Fruit fly (Drosophila melanogaster): Measurements from ENCODE around the gene RasGAP1.

The RasGAP1 gene

dm6 chr3L:9856430-9857218 is 1.5 kb upstream of the RasGAP1 start (continued):
- TF ChIP-seq Spps (tag; optimal IDR thresholded peaks at IDR 0.05) (peak; percentile 92), crol (GFP tag; IDR thresholded peaks at IDR 0.05) (no peak), run (tag; optimal IDR thresholded peaks at IDR 0.05) (peak; percentile 60), zf30C (GFP tag; optimal IDR thresholded peaks at IDR 0.05) (peak; percentile 95), sqz (GFP tag; optimal IDR thresholded peaks at IDR 0.05) (peak; percentile 74), CG7556 (GFP tag; optimal IDR thresholded peaks at IDR 0.05) (peak; percentile 17)

dm6 chr3L:9855784-9856426 is 820 bp upstream of the RasGAP1 start:
- peak; percentile 93 for TF ChIP-seq Bteb2 (GFP tag; optimal IDR thresholded peaks at IDR 0.05)
- no peak for TF ChIP-seq CG2129 (GFP tag; IDR thresholded peaks at IDR 0.05; ENCODE audit: partially characterized antibody)
- no peak for TF ChIP-seq hth (optimal IDR thresholded peaks at IDR 0.05)
- peak; percentile 47; the same call in 1 of the 2 replicates for TF ChIP-seq Poxn (GFP tag; IDR thresholded peaks at IDR 0.05)
- TF ChIP-seq CG3065 (GFP tag; optimal IDR thresholded peaks at IDR 0.05) = peak; percentile 92
- TF ChIP-seq mam (GFP tag; optimal IDR thresholded peaks at IDR 0.05) = peak; percentile 94
- peak; percentile 96 for TF ChIP-seq aop (GFP tag; IDR thresholded peaks at IDR 0.05)
- TF ChIP-seq Dref (GFP tag; IDR thresholded peaks at IDR 0.05) = no peak
- peak; percentile 90 for TF ChIP-seq CG12659 (GFP tag; optimal IDR thresholded peaks at IDR 0.05)
- TF ChIP-seq ranshi (GFP tag; IDR thresholded peaks at IDR 0.05) = peak; percentile 93
- TF ChIP-seq CG15601 (tag; optimal IDR thresholded peaks at IDR 0.05) = peak; percentile 96
- TF ChIP-seq Atf6 (GFP tag; IDR thresholded peaks at IDR 0.05) = peak; percentile 92
- TF ChIP-seq ara (GFP tag; IDR thresholded peaks at IDR 0.05) = peak; percentile 99
- peak; percentile 99 for TF ChIP-seq dmrt11E (tag; optimal IDR thresholded peaks at IDR 0.05)
- TF ChIP-seq Pdp1 (GFP tag; optimal IDR thresholded peaks at IDR 0.05) = peak; percentile 95 to 97
- TF ChIP-seq rib (GFP tag; IDR thresholded peaks at IDR 0.05) = peak; percentile 44
- TF ChIP-seq salm (tag; optimal IDR thresholded peaks at IDR 0.05) = peak; percentile 95
- peak; percentile 90 for TF ChIP-seq CG4707 (GFP tag; optimal IDR thresholded peaks at IDR 0.05)
- no peak for TF ChIP-seq CG42726 (GFP tag; IDR thresholded peaks at IDR 0.05; ENCODE audit: partially characterized antibody)
- peak; percentile 79 for TF ChIP-seq CG4617 (GFP tag; optimal IDR thresholded peaks at IDR 0.05; ENCODE audit: borderline replicate concordance)
- no peak for TF ChIP-seq Scr (GFP tag; IDR thresholded peaks at IDR 0.05; ENCODE audit: partially characterized antibody)
- peak; percentile 77 for TF ChIP-seq grn (GFP tag; optimal IDR thresholded peaks at IDR 0.05)
- peak; percentile 92 for TF ChIP-seq CG13296 (GFP tag; optimal IDR thresholded peaks at IDR 0.05)
- peak; percentile 88 for TF ChIP-seq cg (GFP tag; optimal IDR thresholded peaks at IDR 0.05)
- TF ChIP-seq Hsf (GFP tag; optimal IDR thresholded peaks at IDR 0.05) = peak; percentile 97
- peak; percentile 99 for TF ChIP-seq ci (GFP tag; IDR thresholded peaks at IDR 0.05)
- peak; percentile 81 for TF ChIP-seq Dbx (GFP tag; IDR thresholded peaks at IDR 0.05)
- TF ChIP-seq CG5953 (GFP tag; IDR thresholded peaks at IDR 0.05) = peak; percentile 97
- peak; percentile 96 for TF ChIP-seq HLH54F (GFP tag; optimal IDR thresholded peaks at IDR 0.05)
- TF ChIP-seq kah (GFP tag; optimal IDR thresholded peaks at IDR 0.05) = peak; percentile 91
- peak; percentile 84 for TF ChIP-seq Myb (GFP tag; optimal IDR thresholded peaks at IDR 0.05)
- peak; percentile 87 for TF ChIP-seq wek (GFP tag; optimal IDR thresholded peaks at IDR 0.05)
- TF ChIP-seq Optix (GFP tag; IDR thresholded peaks at IDR 0.05) = peak; percentile 98
- TF ChIP-seq Ssrp (tag; optimal IDR thresholded peaks at IDR 0.05) = peak; percentile 96
- peak; percentile 96 for TF ChIP-seq CG17186 (GFP tag; optimal IDR thresholded peaks at IDR 0.05)
- peak; percentile 92 for TF ChIP-seq Bdp1 (GFP tag; optimal IDR thresholded peaks at IDR 0.05)
- peak; percentile 94 for TF ChIP-seq grau (tag; optimal IDR thresholded peaks at IDR 0.05)
- TF ChIP-seq klu (GFP tag; IDR thresholded peaks at IDR 0.05) = peak; percentile 90
- peak; percentile 98 for TF ChIP-seq fd64A (GFP tag; optimal IDR thresholded peaks at IDR 0.05)
- peak; percentile 95 for TF ChIP-seq CG13424 (tag; optimal IDR thresholded peaks at IDR 0.05)
- peak; percentile 96 for TF ChIP-seq CG7839 (tag; optimal IDR thresholded peaks at IDR 0.05)

Data from whole organism, embryonic.